Worm (Caenorhabditis elegans) whole organism, L3 larva: ENCODE results near the gene F01G12.18.

ENCODE experiments used
- elt-2 ChIP-seq: sonication (generic microtip); optimal IDR thresholded peaks from 2 replicates; lab custom pipeline; 2016; ENCODE audit warnings: missing genetic modification reagents, mild to moderate bottlenecking, missing genetic modification characterization, missing compliant biosample characterization
- fkh-2 ChIP-seq: fragments of 150-350 bp; optimal IDR thresholded peaks from 2 replicates; lab custom pipeline; 2014; ENCODE audit warnings: missing biosample characterization, missing genetic modification reagents, missing genetic modification characterization
- nhr-11 ChIP-seq: fragments of 150-350 bp; optimal IDR thresholded peaks from 2 replicates; lab custom pipeline; 2014; ENCODE audit warnings: missing biosample characterization, missing genetic modification characterization
- nhr-25 ChIP-seq: sonication (generic microtip); optimal IDR thresholded peaks from 2 replicates; lab custom pipeline; 2017; ENCODE audit warnings: missing biosample characterization, missing genetic modification characterization
- snpc-4 ChIP-seq: fragments of 150-350 bp; optimal IDR thresholded peaks from 2 replicates; lab custom pipeline; 2014; ENCODE audit warnings: missing biosample characterization, missing genetic modification characterization
- unc-39 ChIP-seq: sonication (generic microtip); optimal IDR thresholded peaks from 4 replicates; lab custom pipeline; 2017; ENCODE audit warnings: missing biosample characterization, missing genetic modification characterization

DNA sequence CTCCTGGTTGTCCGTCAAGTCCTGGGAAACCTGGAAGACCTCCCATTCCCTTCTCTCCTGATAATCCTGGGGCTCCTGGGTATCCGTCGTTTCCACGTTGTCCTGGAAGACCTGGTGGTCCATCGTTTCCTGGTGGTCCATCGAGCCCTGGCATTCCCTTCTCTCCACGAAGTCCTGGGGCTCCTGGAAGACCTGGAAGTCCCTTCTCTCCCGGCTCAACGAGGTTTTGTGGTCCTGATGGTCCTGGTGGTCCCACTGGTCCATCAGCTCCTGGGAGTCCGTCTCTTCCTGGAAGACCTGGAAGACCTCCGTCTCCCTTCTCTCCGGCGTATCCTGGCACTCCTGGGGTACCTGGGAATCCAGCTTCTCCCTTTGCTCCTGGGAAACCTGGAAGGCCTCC is 16.4 kb downstream of the F01G12.18 start:
- no peak for TF ChIP-seq snpc-4 (tag; lab: Kevin White, UChicago)
- no peak for TF ChIP-seq fkh-2 (tag; lab: Kevin White, UChicago)
- no peak for TF ChIP-seq nhr-25 (tag; lab: Kevin White, UChicago)
- TF ChIP-seq nhr-11 (tag; lab: Kevin White, UChicago): no peak
- TF ChIP-seq elt-2 (tag; lab: Kevin White, UChicago): no peak
- no peak for TF ChIP-seq unc-39
